Worm (Caenorhabditis elegans): Measurements from ENCODE around the gene glc-1.

glc-1 gene

DNA sequence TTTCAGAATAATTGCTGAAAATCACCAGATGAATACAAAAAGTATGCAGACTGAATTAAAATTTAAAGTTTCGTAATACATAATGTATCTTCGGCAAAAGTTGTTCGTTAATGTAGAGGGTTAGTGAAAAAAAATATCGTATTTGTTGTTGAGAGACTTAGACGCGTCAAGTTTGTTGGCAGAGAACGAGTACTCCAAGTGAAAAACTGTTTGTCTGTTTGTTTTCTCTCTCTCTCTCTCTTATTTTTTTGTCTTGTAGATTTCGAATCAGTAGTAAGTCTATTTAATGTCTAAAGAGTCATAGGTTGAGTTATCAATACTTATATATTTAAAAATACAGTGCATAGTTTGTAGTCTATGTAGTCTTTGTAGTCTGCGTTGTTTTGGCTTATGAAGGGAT, 50.1 kb downstream of the glc-1 start, which contains the start of the genes fbxa-2 and T13F3.8:
Gene fbxa-2 (minus strand): TSS at position 101 of the 400 bp plus-strand sequence.
Gene T13F3.8 (plus strand): TSS at position 245 of the 400 bp plus-strand sequence.
- TF ChIP-seq him-1 (tag; optimal IDR thresholded peaks at IDR 0.05) (no peak), W03F9.2 (tag; optimal IDR thresholded peaks at IDR 0.05) (no peak), dao-5 (tag; optimal IDR thresholded peaks at IDR 0.05) (no peak)

DNA sequence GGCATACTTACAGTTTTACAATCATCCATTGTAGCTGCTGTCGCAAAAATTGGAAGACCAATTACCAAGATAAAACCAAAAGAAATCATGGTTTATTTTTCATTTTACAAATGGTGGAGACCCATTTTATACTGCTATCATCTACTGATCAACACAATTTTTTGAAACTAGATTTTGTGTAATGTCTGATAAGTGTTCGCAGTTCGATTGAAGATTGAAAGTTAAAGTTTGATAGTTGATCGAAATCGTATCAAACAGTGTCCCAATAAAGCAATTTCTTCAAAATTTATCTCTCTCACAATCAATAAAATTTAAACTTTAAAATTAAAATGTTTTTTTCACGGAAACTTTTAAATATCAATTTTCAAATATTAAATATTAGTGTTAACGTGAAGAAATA, 51.7 kb downstream of the glc-1 start, which contains the start of gene T13F3.6:
Gene T13F3.6 (minus strand): TSS at position 101 of the 400 bp plus-strand sequence.
- TF ChIP-seq W03F9.2 (tag; optimal IDR thresholded peaks at IDR 0.05) (no peak), him-1 (tag; optimal IDR thresholded peaks at IDR 0.05) (no peak), dao-5 (tag; optimal IDR thresholded peaks at IDR 0.05) (no peak)

Measured in whole organism, L4/young adult.